Worm (Caenorhabditis elegans): ENCODE measurements around the gene lim-6.

- TF ChIP-seq nhr-47 (tag; optimal IDR thresholded peaks at IDR 0.05) (no peak), tbx-2 (tag; optimal IDR thresholded peaks at IDR 0.05) (no peak), unc-130 (tag; optimal IDR thresholded peaks at IDR 0.05) (no peak), mdl-1 (tag; optimal IDR thresholded peaks at IDR 0.05) (no peak), zag-1 (tag; optimal IDR thresholded peaks at IDR 0.05) (no peak), ceh-82 (tag; optimal IDR thresholded peaks at IDR 0.05) (no peak), ztf-11 (tag; optimal IDR thresholded peaks at IDR 0.05) (no peak), dpl-1 (GFP tag; optimal IDR thresholded peaks at IDR 0.05) (no peak), hpl-2 (GFP tag; optimal IDR thresholded peaks at IDR 0.05) (no peak), rnt-1 (tag; optimal IDR thresholded peaks at IDR 0.05) (no peak), C04F5.9 (tag; optimal IDR thresholded peaks at IDR 0.05) (no peak), ama-1 (optimal IDR thresholded peaks at IDR 0.05) (no peak), ces-1 (GFP tag; optimal IDR thresholded peaks at IDR 0.05) (no peak)
Measured at ce11 chrX:1089133-1089532, 16.9 kb downstream of the lim-6 start.

Data from whole organism, L1 larva.